Fruit fly (Drosophila melanogaster) whole organism, embryonic: ENCODE results near the gene dock.

Source experiments
- Aef1 ChIP-seq: fragments of 200-800 bp; sonication (Bioruptor generic); IDR thresholded peaks from 3 replicates; pipeline ENCODE4 v1.3.6; 2022; ENCODE audit warnings: missing biosample characterization, missing genetic modification characterization
- B-H1 ChIP-seq: fragments of 200-800 bp; sonication (Bioruptor generic); IDR thresholded peaks from 3 replicates; pipeline ENCODE4 v1.3.6; 2022; ENCODE audit warnings: missing biosample characterization, missing genetic modification characterization
- CG10654 ChIP-seq: fragments of 200-800 bp; sonication (Bioruptor generic); optimal IDR thresholded peaks from 2 replicates; lab custom pipeline; 2016; ENCODE audit warnings: missing biosample characterization, missing genetic modification characterization
- CG11247 ChIP-seq: fragments of 200-800 bp; sonication (Bioruptor generic); IDR thresholded peaks from 2 replicates; pipeline ENCODE4 v1.3.6; 2022; ENCODE audit warnings: missing biosample characterization, missing genetic modification characterization
- CG12071 ChIP-seq: fragments of 200-800 bp; sonication (Bioruptor generic); optimal IDR thresholded peaks from 3 replicates; lab custom pipeline; 2018; ENCODE audit warnings: missing biosample characterization, mild to moderate bottlenecking, missing genetic modification characterization
- CG14441 ChIP-seq: fragments of 200-800 bp; sonication (Bioruptor generic); IDR thresholded peaks from 2 replicates; pipeline ENCODE4 v1.3.6; 2022; ENCODE audit warnings: missing biosample characterization, missing genetic modification characterization
- CG1529 ChIP-seq: fragments of 200-800 bp; sonication (Bioruptor generic); optimal IDR thresholded peaks from 3 replicates; lab custom pipeline; 2018; ENCODE audit warnings: missing biosample characterization, missing genetic modification characterization
- CG16863 ChIP-seq: fragments of 200-800 bp; sonication (Bioruptor generic); optimal IDR thresholded peaks from 3 replicates; lab custom pipeline; 2016; ENCODE audit warnings: missing biosample characterization, missing genetic modification characterization
- CG17912 ChIP-seq: fragments of 200-800 bp; sonication (Bioruptor generic); optimal IDR thresholded peaks from 2 replicates; lab custom pipeline; 2018; ENCODE audit warnings: missing biosample characterization, mild to moderate bottlenecking, missing genetic modification characterization
- CG2129 ChIP-seq: fragments of 200-800 bp; sonication (Bioruptor generic); IDR thresholded peaks from 2 replicates; pipeline ENCODE4 v1.3.6; 2022; ENCODE audit warnings: missing biosample characterization, missing genetic modification characterization; ENCODE audit not compliant: partially characterized antibody
- CG30020 ChIP-seq: fragments of 200-800 bp; optimal IDR thresholded peaks from 2 replicates; lab custom pipeline; 2019; ENCODE audit warnings: missing biosample characterization, mild to moderate bottlenecking, missing genetic modification characterization, moderate library complexity
- CG3281 ChIP-seq: fragments of 200-800 bp; sonication (Bioruptor generic); optimal IDR thresholded peaks from 3 replicates; lab custom pipeline; 2017; ENCODE audit warnings: missing biosample characterization, mild to moderate bottlenecking, missing genetic modification characterization
- CG34422 ChIP-seq: fragments of 200-800 bp; sonication (Bioruptor generic); IDR thresholded peaks from 3 replicates; pipeline ENCODE4 v1.3.6; 2022; ENCODE audit warnings: missing biosample characterization, missing genetic modification characterization
- CG3726 ChIP-seq: fragments of 200-800 bp; sonication (Bioruptor generic); IDR thresholded peaks from 3 replicates; pipeline ENCODE4, ENCODE4 v1.3.6; 2022; ENCODE audit warnings: missing biosample characterization, missing genetic modification characterization
- CG4617 ChIP-seq: fragments of 200-800 bp; sonication (Bioruptor generic); optimal IDR thresholded peaks from 3 replicates; lab custom pipeline; 2016; ENCODE audit warnings: missing biosample characterization, missing genetic modification characterization, borderline replicate concordance
- CG4707 ChIP-seq: fragments of 200-800 bp; sonication (Bioruptor generic); optimal IDR thresholded peaks from 2 replicates; lab custom pipeline; 2018; ENCODE audit warnings: missing biosample characterization, mild to moderate bottlenecking, missing genetic modification characterization, moderate library complexity
- CG4854 ChIP-seq: fragments of 200-800 bp; sonication (Bioruptor generic); optimal IDR thresholded peaks from 2 replicates; lab custom pipeline; 2016; ENCODE audit warnings: missing biosample characterization, missing genetic modification characterization, inconsistent platforms
- CG5245 ChIP-seq: fragments of 200-800 bp; sonication (Bioruptor generic); optimal IDR thresholded peaks from 3 replicates; lab custom pipeline; 2016; ENCODE audit warnings: missing biosample characterization, missing genetic modification characterization
- CG6272 ChIP-seq: fragments of 200-800 bp; sonication (Bioruptor generic); IDR thresholded peaks from 2 replicates; pipeline ENCODE4 v1.3.6; 2022; ENCODE audit warnings: missing biosample characterization, missing genetic modification characterization
- CG6854 ChIP-seq: fragments of 200-800 bp; sonication (Bioruptor generic); optimal IDR thresholded peaks from 3 replicates; lab custom pipeline; 2017; ENCODE audit warnings: missing biosample characterization, mild to moderate bottlenecking, missing genetic modification characterization
- CG9437 ChIP-seq: fragments of 200-800 bp; sonication (Bioruptor generic); optimal IDR thresholded peaks from 2 replicates; lab custom pipeline; 2018; ENCODE audit warnings: missing biosample characterization, mild to moderate bottlenecking, missing genetic modification characterization
- CTCF ChIP-seq: fragments of 200-800 bp; sonication (Bioruptor generic); optimal IDR thresholded peaks from 2 replicates; lab custom pipeline; 2017; ENCODE audit warnings: missing biosample characterization, mild to moderate bottlenecking, missing genetic modification characterization, moderate library complexity
- CkIIα-i1 ChIP-seq: fragments of 200-800 bp; sonication (Bioruptor generic); IDR thresholded peaks from 2 replicates; pipeline ENCODE4 v1.3.6; 2022; ENCODE audit warnings: missing biosample characterization, missing genetic modification characterization
- CrebB ChIP-seq: fragments of 200-800 bp; sonication (Bioruptor generic); optimal IDR thresholded peaks from 3 replicates; lab custom pipeline; 2018; ENCODE audit warnings: missing biosample characterization, mild to moderate bottlenecking, missing genetic modification characterization
- D ChIP-seq, 2 experiments: fragments of 200-800 bp in 1 of 2; fragments of >200 bp in 1 of 2; sonication (Bioruptor generic) in 1 of 2; optimal IDR thresholded peaks; 2 replicates in 1 of 2; 3 replicates in 1 of 2; lab custom pipeline; 2017; ENCODE audit warnings: mild to moderate bottlenecking in 1 of 2, missing biosample characterization in 1 of 2, missing genetic modification characterization in 1 of 2, missing genetic modification reagents in 1 of 2
- D19A ChIP-seq: fragments of 200-800 bp; optimal IDR thresholded peaks from 3 replicates; lab custom pipeline; 2019; ENCODE audit warnings: missing biosample characterization, mild to moderate bottlenecking, missing genetic modification characterization, moderate library complexity
- Dp ChIP-seq: fragments of 200-800 bp; sonication (Bioruptor generic); optimal IDR thresholded peaks from 2 replicates; lab custom pipeline; 2018; ENCODE audit warnings: missing biosample characterization, mild to moderate bottlenecking, missing genetic modification characterization, moderate library complexity
- Drgx ChIP-seq: fragments of 200-800 bp; sonication (Bioruptor generic); IDR thresholded peaks from 2 replicates; pipeline ENCODE4 v1.3.6; 2022; ENCODE audit warnings: missing biosample characterization, missing genetic modification characterization
- Ets97D ChIP-seq: fragments of 200-800 bp; sonication (Bioruptor generic); optimal IDR thresholded peaks from 3 replicates; lab custom pipeline; 2016; ENCODE audit warnings: missing biosample characterization, missing genetic modification characterization
- H15 ChIP-seq: fragments of 200-800 bp; sonication (Bioruptor generic); IDR thresholded peaks from 3 replicates; pipeline ENCODE4 v1.3.6; 2022; ENCODE audit warnings: missing biosample characterization, missing genetic modification characterization
- Hmr ChIP-seq: fragments of 200-800 bp; sonication (Bioruptor generic); optimal IDR thresholded peaks from 3 replicates; lab custom pipeline; 2017; ENCODE audit warnings: mild to moderate bottlenecking, missing biosample characterization, missing genetic modification reagents, missing genetic modification characterization
- Lim3 ChIP-seq: fragments of 200-800 bp; sonication (Bioruptor generic); IDR thresholded peaks from 2 replicates; pipeline ENCODE4 v1.3.6; 2022; ENCODE audit warnings: missing biosample characterization, missing genetic modification characterization
- Med ChIP-seq: fragments of 200-800 bp; sonication (Bioruptor generic); peaks from one replicate; lab custom pipeline; 2016; ENCODE audit warnings: missing biosample characterization, missing genetic modification characterization, mild to moderate bottlenecking, inconsistent platforms, moderate library complexity
- Side ChIP-seq: fragments of 200-800 bp; sonication (Bioruptor generic); optimal IDR thresholded peaks from 2 replicates; lab custom pipeline; 2016; ENCODE audit warnings: missing biosample characterization, missing genetic modification characterization
- Vsx1 ChIP-seq: fragments of 200-800 bp; sonication (Bioruptor generic); optimal IDR thresholded peaks from 2 replicates; lab custom pipeline; 2017; ENCODE audit warnings: missing biosample characterization, mild to moderate bottlenecking, missing genetic modification characterization, missing genetic modification reagents
- ab ChIP-seq: fragments of 200-800 bp; sonication (Bioruptor generic); optimal IDR thresholded peaks from 2 replicates; lab custom pipeline; 2016; ENCODE audit warnings: missing biosample characterization, missing genetic modification characterization
- abd-A ChIP-seq: fragments of 200-800 bp; sonication (Bioruptor generic); optimal IDR thresholded peaks from 3 replicates; lab custom pipeline; 2019; ENCODE audit warnings: missing biosample characterization, mild to moderate bottlenecking, missing genetic modification characterization, moderate library complexity
- bbx ChIP-seq: fragments of 200-800 bp; sonication (Bioruptor generic); IDR thresholded peaks from 2 replicates; pipeline ENCODE4 v1.3.6; 2022; ENCODE audit warnings: missing biosample characterization, missing genetic modification characterization; ENCODE audit not compliant: partially characterized antibody
- br ChIP-seq: fragments of >200 bp; optimal IDR thresholded peaks from 2 replicates; lab custom pipeline; 2017
- dmrt11E ChIP-seq: fragments of 200-800 bp; sonication (Bioruptor generic); optimal IDR thresholded peaks from 3 replicates; lab custom pipeline; 2018; ENCODE audit warnings: missing biosample characterization, mild to moderate bottlenecking, missing genetic modification characterization, moderate library complexity
- dmrt99B ChIP-seq: fragments of 200-800 bp; sonication (Bioruptor generic); optimal IDR thresholded peaks from 2 replicates; lab custom pipeline; 2018; ENCODE audit warnings: missing biosample characterization, mild to moderate bottlenecking, missing genetic modification characterization, moderate library complexity
- ems ChIP-seq: fragments of 200-800 bp; sonication (Bioruptor generic); optimal IDR thresholded peaks from 3 replicates; lab custom pipeline; 2016; ENCODE audit warnings: missing biosample characterization, missing genetic modification characterization
- ewg ChIP-seq: fragments of 200-800 bp; sonication (Bioruptor generic); optimal IDR thresholded peaks from 3 replicates; lab custom pipeline; 2017; ENCODE audit warnings: mild to moderate bottlenecking, missing biosample characterization, missing genetic modification reagents, missing genetic modification characterization
- gsb ChIP-seq: fragments of 200-800 bp; sonication (Bioruptor generic); IDR thresholded peaks from 2 replicates; pipeline ENCODE4 v1.3.6; 2022; ENCODE audit warnings: missing biosample characterization, missing genetic modification characterization
- ham ChIP-seq: fragments of 200-800 bp; sonication (Bioruptor generic); IDR thresholded peaks from 2 replicates; pipeline ENCODE4 v1.3.6; 2022; ENCODE audit warnings: missing biosample characterization, missing genetic modification characterization
- kay ChIP-seq: fragments of 200-800 bp; sonication (Bioruptor generic); optimal IDR thresholded peaks from 2 replicates; lab custom pipeline; 2016; ENCODE audit warnings: missing biosample characterization, missing genetic modification characterization
- nerfin-2 ChIP-seq: fragments of 200-800 bp; sonication (Bioruptor generic); IDR thresholded peaks from 2 replicates; pipeline ENCODE4 v1.3.6; 2022; ENCODE audit warnings: missing biosample characterization, missing genetic modification characterization; ENCODE audit not compliant: partially characterized antibody
- peb ChIP-seq: fragments of 200-800 bp; sonication (Bioruptor generic); IDR thresholded peaks from 2 replicates; pipeline ENCODE4 v1.3.6; 2022; ENCODE audit warnings: missing biosample characterization, missing genetic modification characterization
- salm ChIP-seq: fragments of 200-800 bp; sonication (Bioruptor generic); optimal IDR thresholded peaks from 2 replicates; lab custom pipeline; 2018; ENCODE audit warnings: missing biosample characterization, mild to moderate bottlenecking, missing genetic modification characterization
- sr ChIP-seq: fragments of 200-800 bp; sonication (Bioruptor generic); IDR thresholded peaks from 3 replicates; pipeline ENCODE4 v1.3.6; 2022; ENCODE audit warnings: missing biosample characterization, missing genetic modification characterization
- wdn ChIP-seq: fragments of 200-800 bp; sonication (Bioruptor generic); IDR thresholded peaks from 2 replicates; pipeline ENCODE4 v1.3.6; 2022; ENCODE audit warnings: missing biosample characterization, missing genetic modification characterization

The dock gene

dm6 chr2L:855052-855547 is 29.3 kb downstream of the dock start, which contains the start of gene CG13949 (continued):
- TF ChIP-seq CG10654 (GFP tag; lab: Kevin White, UChicago) (peak; percentile 26), CG12071 (GFP tag; lab: Kevin White, UChicago) (peak; percentile 31), Side (GFP tag; lab: Kevin White, UChicago) (peak; percentile 41), D (optimal IDR thresholded peaks at IDR 0.05; lab: Kevin White, UChicago) (no peak), D (GFP tag; optimal IDR thresholded peaks at IDR 0.05; lab: Kevin White, UChicago) (peak; percentile 19), dmrt99B (tag; lab: Kevin White, UChicago) (peak; percentile 46), CG4854 (GFP tag; lab: Kevin White, UChicago) (peak; percentile 47), B-H1 (GFP tag; lab: Robert Waterston, UW) (peak; percentile 73), CG30020 (tag; lab: Kevin White, UChicago) (peak; percentile 23), CG3281 (GFP tag; lab: Kevin White, UChicago) (peak; percentile 46), Dp (GFP tag; lab: Kevin White, UChicago) (peak; percentile 51), ewg (GFP tag; lab: Kevin White, UChicago) (peak; percentile 35), CG11247 (GFP tag; lab: Robert Waterston, UW) (peak; percentile 72), Aef1 (peak; percentile 82), Lim3 (GFP tag; lab: Robert Waterston, UW) (no peak), CG14441 (GFP tag; lab: Robert Waterston, UW) (peak; percentile 83), Med (GFP tag; lab: Kevin White, UChicago) (peak; percentile 89), Hmr (GFP tag; lab: Kevin White, UChicago) (peak; percentile 94), CG9437 (GFP tag; lab: Kevin White, UChicago) (no peak), wdn (GFP tag; lab: Robert Waterston, UW) (peak; percentile 64; the same call in 1 of the 2 replicates), CG17912 (GFP tag; lab: Kevin White, UChicago) (no peak), CG6272 (GFP tag; lab: Robert Waterston, UW) (peak; percentile 72), CG4617 (GFP tag; lab: Kevin White, UChicago) (peak; percentile 8), CG3726 (GFP tag; lab: Robert Waterston, UW) (no peak), CG5245 (GFP tag; lab: Kevin White, UChicago) (no peak), peb (GFP tag; lab: Robert Waterston, UW) (peak; percentile 32; the same call in 1 of the 2 replicates), CG1529 (GFP tag; lab: Kevin White, UChicago) (peak; percentile 31), Drgx (GFP tag; lab: Robert Waterston, UW) (peak; percentile 45; the same call in 1 of the 2 replicates), Ets97D (GFP tag; lab: Kevin White, UChicago) (peak; percentile 68), CrebB (tag; lab: Kevin White, UChicago) (peak; percentile 50), abd-A (tag; lab: Kevin White, UChicago) (no peak), Vsx1 (no peak), kay (GFP tag; lab: Kevin White, UChicago) (peak; percentile 39), ems (peak; percentile 31), CkIIα-i1 (GFP tag; lab: Robert Waterston, UW) (no peak), ham (GFP tag; lab: Robert Waterston, UW) (no peak), bbx (GFP tag; lab: Robert Waterston, UW) (peak; percentile 64; the same call in 1 of the 2 replicates), CG6854 (GFP tag; lab: Kevin White, UChicago) (peak; percentile 21), CTCF (peak; percentile 54), salm (peak; percentile 41), nerfin-2 (no peak), H15 (peak; percentile 71; the same call in 2 of the 3 replicates), ab (GFP tag; lab: Kevin White, UChicago) (no peak), gsb (GFP tag; lab: Robert Waterston, UW) (peak; percentile 24; the same call in 1 of the 2 replicates), dmrt11E (peak; percentile 21), CG16863 (GFP tag; lab: Kevin White, UChicago) (peak; percentile 23), sr (GFP tag; lab: Robert Waterston, UW) (no peak), CG34422 (GFP tag; lab: Robert Waterston, UW) (peak; percentile 77), D19A (tag; lab: Kevin White, UChicago) (no peak), br (lab: Kevin White, UChicago) (no peak), CG2129 (GFP tag; lab: Robert Waterston, UW) (peak; percentile 26; the same call in 1 of the 2 replicates), CG4707 (GFP tag; lab: Kevin White, UChicago) (no peak)
